Worm (Caenorhabditis elegans): ENCODE data around the gene hrpl-1.

DNA sequence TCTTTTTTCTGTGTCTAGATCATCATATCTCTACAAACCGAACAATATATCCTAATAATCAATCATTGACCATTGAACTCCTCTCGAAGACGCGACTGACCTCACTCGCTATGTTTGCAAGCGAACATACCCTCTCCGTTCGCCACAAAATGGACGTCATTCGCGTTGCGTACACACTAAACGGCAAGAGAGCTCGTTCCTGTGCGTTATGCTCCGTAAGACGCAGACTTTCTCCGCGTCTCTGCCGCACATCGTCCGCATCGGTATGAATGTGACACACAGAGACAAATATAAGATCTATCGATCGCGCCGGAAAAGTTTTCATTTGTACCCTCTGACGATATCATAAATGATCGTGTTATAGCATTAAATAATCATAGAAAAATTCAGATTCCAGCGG lies 27.5 kb downstream of the hrpl-1 start:
- no peak for TF ChIP-seq ces-1 (GFP tag; optimal IDR thresholded peaks at IDR 0.05)
- no peak for TF ChIP-seq cey-2 (tag; optimal IDR thresholded peaks at IDR 0.05; ENCODE audit: borderline replicate concordance, insufficient read depth)
- no peak for TF ChIP-seq ama-1 (optimal IDR thresholded peaks at IDR 0.05)
- no peak for TF ChIP-seq lin-13 (GFP tag; optimal IDR thresholded peaks at IDR 0.05)
- TF ChIP-seq snpc-4 (tag; optimal IDR thresholded peaks at IDR 0.05): no peak
